Worm (Caenorhabditis elegans) whole organism, L4/young adult: ENCODE results near the gene twk-9.
A peak's percentile ranks its signal among the peaks of the same experiment; 100 is the strongest.

Source experiments
- W03F9.2 ChIP-seq: fragments of 150-350 bp; optimal IDR thresholded peaks from 2 replicates; lab custom pipeline; 2014; ENCODE audit warnings: missing biosample characterization, missing genetic modification characterization
- dao-5 ChIP-seq: sonication (generic microtip); optimal IDR thresholded peaks from 2 replicates; lab custom pipeline; 2016; ENCODE audit warnings: missing genotype, missing genetic modification characterization, moderate library complexity, missing compliant biosample characterization
- him-1 ChIP-seq: sonication (generic microtip); optimal IDR thresholded peaks from 2 replicates; lab custom pipeline; 2016; ENCODE audit warnings: missing genotype, missing genetic modification reagents, missing genetic modification characterization, missing compliant biosample characterization

Gene twk-9

ce11 chrIV:9692874-9693273, at the start of gene twk-9:
twk-9 (plus strand) TSS chrIV:9693174.
- no peak for TF ChIP-seq dao-5 (tag; lab: Kevin White, UChicago)
- TF ChIP-seq W03F9.2 (tag; lab: Kevin White, UChicago) = no peak
- TF ChIP-seq him-1 (tag; lab: Kevin White, UChicago) = no peak

ce11 chrIV:9643188-9643587, 49.8 kb upstream of the twk-9 start, which contains the start of gene degl-2:
degl-2 (plus strand) TSS chrIV:9643488.
- TF ChIP-seq him-1 (tag; lab: Kevin White, UChicago) = no peak
- TF ChIP-seq W03F9.2 (tag; lab: Kevin White, UChicago) = no peak
- no peak for TF ChIP-seq dao-5 (tag; lab: Kevin White, UChicago)

- TF ChIP-seq W03F9.2 (tag; lab: Kevin White, UChicago) = peak; percentile 44
- TF ChIP-seq him-1 (tag; lab: Kevin White, UChicago) = no peak
Measured at ce11 chrIV:9647789-9648361, 45.1 kb upstream of the twk-9 start, which contains the start of gene amph-1. amph-1 (minus strand) TSS chrIV:9647873.

- no peak for TF ChIP-seq dao-5 (tag; lab: Kevin White, UChicago)
Measured at ce11 chrIV:9648682-9649081, 44.3 kb upstream of the twk-9 start, which contains the start of gene srm-3. srm-3 (plus strand) TSS chrIV:9648982.

- peak; percentile 37 for TF ChIP-seq W03F9.2 (tag; lab: Kevin White, UChicago)
- no peak for TF ChIP-seq him-1 (tag; lab: Kevin White, UChicago)
- no peak for TF ChIP-seq dao-5 (tag; lab: Kevin White, UChicago)
Measured at ce11 chrIV:9651234-9651633, 41.7 kb upstream of the twk-9 start, which contains the start of gene chca-1. chca-1 (plus strand) TSS chrIV:9651394.

ce11 chrIV:9653184-9653583, 39.8 kb upstream of the twk-9 start, which contains the start of gene F58G6.3:
F58G6.3 (plus strand) TSS chrIV:9653535.
- no peak for TF ChIP-seq dao-5 (tag; lab: Kevin White, UChicago)
- TF ChIP-seq him-1 (tag; lab: Kevin White, UChicago) = no peak
- TF ChIP-seq W03F9.2 (tag; lab: Kevin White, UChicago) = no peak

- TF ChIP-seq W03F9.2 (tag; lab: Kevin White, UChicago) (no peak), dao-5 (tag; lab: Kevin White, UChicago) (no peak), him-1 (tag; lab: Kevin White, UChicago) (no peak)
Measured at ce11 chrIV:9654017-9654416, 39.0 kb upstream of the twk-9 start, which contains the start of gene F58G6.7. F58G6.7 (plus strand) TSS chrIV:9654317.

ce11 chrIV:9655556-9655955, 37.4 kb upstream of the twk-9 start:
- TF ChIP-seq dao-5 (tag; lab: Kevin White, UChicago) (no peak), W03F9.2 (tag; lab: Kevin White, UChicago) (no peak), him-1 (tag; lab: Kevin White, UChicago) (no peak)

ce11 chrIV:9657753-9658152, 35.2 kb upstream of the twk-9 start, which contains the start of gene acc-1:
acc-1 (plus strand) TSS chrIV:9658053.
- TF ChIP-seq W03F9.2 (tag; lab: Kevin White, UChicago) (no peak), him-1 (tag; lab: Kevin White, UChicago) (no peak), dao-5 (tag; lab: Kevin White, UChicago) (no peak)

ce11 chrIV:9659999-9660398, 33.0 kb upstream of the twk-9 start:
- no peak for TF ChIP-seq dao-5 (tag; lab: Kevin White, UChicago)

ce11 chrIV:9667084-9667483, 25.9 kb upstream of the twk-9 start:
- TF ChIP-seq W03F9.2 (tag; lab: Kevin White, UChicago) (no peak), dao-5 (tag; lab: Kevin White, UChicago) (no peak)

ce11 chrIV:9668103-9668672, 24.8 kb upstream of the twk-9 start:
- TF ChIP-seq him-1 (tag; lab: Kevin White, UChicago) = no peak

ce11 chrIV:9669969-9670368, 23.0 kb upstream of the twk-9 start:
- TF ChIP-seq W03F9.2 (tag; lab: Kevin White, UChicago) (no peak), dao-5 (tag; lab: Kevin White, UChicago) (no peak), him-1 (tag; lab: Kevin White, UChicago) (no peak)

- TF ChIP-seq W03F9.2 (tag; lab: Kevin White, UChicago) (no peak), dao-5 (tag; lab: Kevin White, UChicago) (no peak), him-1 (tag; lab: Kevin White, UChicago) (no peak)
Measured at ce11 chrIV:9671001-9671652, 21.8 kb upstream of the twk-9 start.
